Fruit fly (Drosophila melanogaster) whole organism, prepupa: Measurements from ENCODE around the gene Fer1.

Source experiments
- Blimp-1 ChIP-seq: fragments of 200-800 bp; sonication (Bioruptor generic); optimal IDR thresholded peaks from 3 replicates; lab custom pipeline; 2017; ENCODE audit warnings: missing biosample characterization, missing genetic modification characterization, mild to moderate bottlenecking, moderate library complexity, missing genetic modification reagents
- CG10669 ChIP-seq: fragments of 200-800 bp; sonication (Bioruptor generic); optimal IDR thresholded peaks from 3 replicates; lab custom pipeline; 2018; ENCODE audit warnings: missing biosample characterization, mild to moderate bottlenecking, missing genetic modification characterization, moderate library complexity
- CG11294 ChIP-seq: fragments of 200-800 bp; sonication (Bioruptor generic); IDR thresholded peaks from 2 replicates; pipeline ENCODE4 v1.3.6; 2022; ENCODE audit warnings: missing biosample characterization, missing genetic modification characterization
- CG3919 ChIP-seq: fragments of 200-800 bp; sonication (Bioruptor generic); optimal IDR thresholded peaks from 3 replicates; lab custom pipeline; 2016; ENCODE audit warnings: missing biosample characterization, missing genetic modification characterization
- CG9139 ChIP-seq: fragments of 200-800 bp; sonication (Bioruptor generic); optimal IDR thresholded peaks from 3 replicates; lab custom pipeline; 2017; ENCODE audit warnings: missing biosample characterization, mild to moderate bottlenecking, missing genetic modification characterization
- Eip93F ChIP-seq: fragments of 200-800 bp; sonication (Bioruptor generic); optimal IDR thresholded peaks from 2 replicates; lab custom pipeline; 2016; ENCODE audit warnings: missing biosample characterization, mild to moderate bottlenecking, missing genetic modification characterization
- Lpt ChIP-seq: fragments of 200-800 bp; sonication (Bioruptor generic); optimal IDR thresholded peaks from 3 replicates; lab custom pipeline; 2016; ENCODE audit warnings: missing biosample characterization, missing genetic modification characterization
- OdsH ChIP-seq: fragments of 200-800 bp; sonication (Bioruptor generic); optimal IDR thresholded peaks from 3 replicates; lab custom pipeline; 2016; ENCODE audit warnings: missing biosample characterization, missing genetic modification characterization
- Smox ChIP-seq: fragments of 200-800 bp; sonication (Bioruptor generic); optimal IDR thresholded peaks from 3 replicates; lab custom pipeline; 2016; ENCODE audit warnings: missing biosample characterization, missing genetic modification characterization
- Sox102F ChIP-seq: fragments of 200-800 bp; sonication (Bioruptor generic); optimal IDR thresholded peaks from 2 replicates; lab custom pipeline; 2016; ENCODE audit warnings: missing biosample characterization, mild to moderate bottlenecking, missing genetic modification characterization
- eg ChIP-seq: fragments of 200-800 bp; sonication (Bioruptor generic); IDR thresholded peaks from 3 replicates; pipeline ENCODE4 v1.3.6; 2022; ENCODE audit warnings: missing biosample characterization, missing genetic modification characterization
- fd85E ChIP-seq: fragments of 200-800 bp; sonication (Bioruptor generic); optimal IDR thresholded peaks from 3 replicates; lab custom pipeline; 2016; ENCODE audit warnings: missing biosample characterization, missing genetic modification characterization
- fkh ChIP-seq: fragments of 200-800 bp; sonication (Bioruptor generic); optimal IDR thresholded peaks from 3 replicates; lab custom pipeline; 2017; ENCODE audit warnings: missing biosample characterization, mild to moderate bottlenecking, missing genetic modification characterization, moderate library complexity

DNA sequence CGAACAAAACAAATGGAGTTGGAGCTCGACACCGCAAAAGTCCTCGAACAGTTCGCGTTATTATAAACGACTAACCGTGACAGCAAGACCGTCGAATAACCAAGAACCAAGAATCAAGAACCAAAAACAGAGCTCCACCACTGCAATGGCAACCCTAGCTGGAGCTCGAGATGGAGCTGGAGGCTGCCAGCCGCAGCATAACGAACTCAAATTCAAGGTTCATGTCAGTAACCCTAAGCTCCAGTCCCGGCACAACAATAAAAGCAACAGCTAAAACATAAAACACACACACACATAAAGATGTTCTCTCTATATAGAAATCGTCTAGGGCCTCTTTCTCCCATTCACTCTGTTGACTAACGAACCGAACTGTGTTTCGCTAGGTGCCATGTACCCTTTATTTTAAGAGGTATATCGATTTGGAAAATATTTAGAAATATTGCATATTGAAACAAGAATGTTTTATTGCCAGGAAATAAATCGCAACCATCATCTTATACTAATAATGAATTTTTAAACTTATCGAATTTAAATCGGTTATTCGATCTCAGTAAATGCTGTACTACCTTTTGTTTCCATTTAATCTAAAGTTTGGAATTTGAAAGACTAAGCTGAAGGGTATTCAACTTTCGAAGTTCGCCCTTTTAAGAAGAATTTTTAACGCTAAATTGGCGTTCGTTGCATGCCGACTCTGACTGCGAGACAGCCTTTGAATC lies 35.5 kb downstream of the Fer1 start:
- no peak for TF ChIP-seq CG11294
- TF ChIP-seq Eip93F, result no peak
- peak; percentile 69 for TF ChIP-seq OdsH (GFP tag; lab: Kevin White, UChicago)
- TF ChIP-seq CG9139 (GFP tag; lab: Kevin White, UChicago), result peak; percentile 57
- peak; percentile 53 for TF ChIP-seq Lpt
- TF ChIP-seq CG3919 (GFP tag; lab: Kevin White, UChicago), result peak; percentile 66
- TF ChIP-seq fd85E (GFP tag; lab: Kevin White, UChicago), result no peak
- TF ChIP-seq Blimp-1 (GFP tag; lab: Kevin White, UChicago), result no peak
- peak; percentile 77 for TF ChIP-seq CG10669 (GFP tag; lab: Kevin White, UChicago)
- TF ChIP-seq fkh (GFP tag; lab: Kevin White, UChicago), result no peak
- TF ChIP-seq Sox102F (GFP tag; lab: Kevin White, UChicago), result peak; percentile 6
- TF ChIP-seq Smox, result peak; percentile 30
- no peak for TF ChIP-seq eg (GFP tag; lab: Robert Waterston, UW)
